Worm (Caenorhabditis elegans): ENCODE measurements around the gene B0238.12.

The B0238.12 gene

ce11 chrV:5275426-5276007, 9.9 kb downstream of the B0238.12 start:
- TF ChIP-seq elt-2 (tag; optimal IDR thresholded peaks at IDR 0.05): no peak
- peak; percentile 23 for TF ChIP-seq ama-1 (optimal IDR thresholded peaks at IDR 0.05)
- peak; percentile 39 for TF ChIP-seq nhr-43 (tag; optimal IDR thresholded peaks at IDR 0.05; ENCODE audit: poor library complexity, severe bottlenecking)

ce11 chrV:5278001-5278400, 12.4 kb downstream of the B0238.12 start, which contains the start of gene B0238.9:
Gene B0238.9 (minus strand): TSS chrV:5278101.
- no peak for TF ChIP-seq unc-39 (tag; optimal IDR thresholded peaks at IDR 0.05)
- no peak for TF ChIP-seq ama-1 (optimal IDR thresholded peaks at IDR 0.05)
- no peak for TF ChIP-seq zag-1 (tag; optimal IDR thresholded peaks at IDR 0.05)
- TF ChIP-seq nhr-43 (tag; optimal IDR thresholded peaks at IDR 0.05; ENCODE audit: poor library complexity, severe bottlenecking): no peak
- TF ChIP-seq nhr-25 (tag; optimal IDR thresholded peaks at IDR 0.05): no peak
- no peak for TF ChIP-seq tbx-2 (tag; optimal IDR thresholded peaks at IDR 0.05)
- TF ChIP-seq mdl-1 (tag; optimal IDR thresholded peaks at IDR 0.05): no peak
- no peak for TF ChIP-seq lin-15B (tag; optimal IDR thresholded peaks at IDR 0.05)
- no peak for TF ChIP-seq elt-1 (tag; optimal IDR thresholded peaks at IDR 0.05)
- no peak for TF ChIP-seq fos-1 (tag; optimal IDR thresholded peaks at IDR 0.05)
- no peak for TF ChIP-seq elt-2 (tag; optimal IDR thresholded peaks at IDR 0.05)
- no peak for TF ChIP-seq nhr-237 (tag; optimal IDR thresholded peaks at IDR 0.05)
- TF ChIP-seq elt-3 (tag; optimal IDR thresholded peaks at IDR 0.05): no peak
- no peak for TF ChIP-seq nfya-1 (tag; optimal IDR thresholded peaks at IDR 0.05; ENCODE audit: insufficient read depth)

ce11 chrV:5284270-5284980, 18.8 kb downstream of the B0238.12 start:
- peak; percentile 67 for TF ChIP-seq lsy-12 (tag; optimal IDR thresholded peaks at IDR 0.05)
- peak; percentile 10 for TF ChIP-seq nhr-43 (tag; optimal IDR thresholded peaks at IDR 0.05; ENCODE audit: poor library complexity, severe bottlenecking)

- TF ChIP-seq hmg-11 (tag; optimal IDR thresholded peaks at IDR 0.05) (no peak), fkh-2 (tag; optimal IDR thresholded peaks at IDR 0.05) (no peak), tbx-2 (tag; optimal IDR thresholded peaks at IDR 0.05) (no peak), lin-15B (tag; optimal IDR thresholded peaks at IDR 0.05) (no peak), ceh-82 (tag; optimal IDR thresholded peaks at IDR 0.05) (no peak), ama-1 (optimal IDR thresholded peaks at IDR 0.05) (no peak)
Measured at ce11 chrV:5287273-5287672, 21.6 kb downstream of the B0238.12 start, which contains the start of gene Y49G5A.1. Gene Y49G5A.1 (minus strand): TSS chrV:5287373.

- TF ChIP-seq mdl-1 (tag; optimal IDR thresholded peaks at IDR 0.05) (no peak), lin-39 (tag; optimal IDR thresholded peaks at IDR 0.05) (no peak), nhr-11 (tag; optimal IDR thresholded peaks at IDR 0.05) (no peak), skn-1 (tag; optimal IDR thresholded peaks at IDR 0.05) (no peak), hmg-11 (tag; optimal IDR thresholded peaks at IDR 0.05) (no peak), ama-1 (optimal IDR thresholded peaks at IDR 0.05) (no peak), zag-1 (tag; optimal IDR thresholded peaks at IDR 0.05) (no peak)
Measured at ce11 chrV:5288676-5289075, 23.0 kb downstream of the B0238.12 start.

ce11 chrV:5295940-5296339, 30.3 kb downstream of the B0238.12 start:
- no peak for TF ChIP-seq nhr-23 (tag; optimal IDR thresholded peaks at IDR 0.05)
- TF ChIP-seq nfya-1 (tag; optimal IDR thresholded peaks at IDR 0.05; ENCODE audit: insufficient read depth): peak; percentile 34
- TF ChIP-seq lin-39 (tag; optimal IDR thresholded peaks at IDR 0.05): peak; percentile 28
- no peak for TF ChIP-seq elt-1 (tag; optimal IDR thresholded peaks at IDR 0.05)
- peak; percentile 30 for TF ChIP-seq egl-5 (tag; optimal IDR thresholded peaks at IDR 0.05)

- TF ChIP-seq nhr-25 (tag; optimal IDR thresholded peaks at IDR 0.05) (no peak), ZK546.5 (tag; optimal IDR thresholded peaks at IDR 0.05) (no peak), nfya-1 (tag; optimal IDR thresholded peaks at IDR 0.05; ENCODE audit: insufficient read depth) (no peak), snpc-4 (tag; optimal IDR thresholded peaks at IDR 0.05) (no peak)
Measured at ce11 chrV:5297740-5298139, 32.1 kb downstream of the B0238.12 start.

- no peak for TF ChIP-seq ceh-82 (tag; optimal IDR thresholded peaks at IDR 0.05)
- no peak for TF ChIP-seq tbx-2 (tag; optimal IDR thresholded peaks at IDR 0.05)
- peak; percentile 13 for TF ChIP-seq pha-4 (tag; optimal IDR thresholded peaks at IDR 0.05)
Measured at ce11 chrV:5301226-5301625, 35.6 kb downstream of the B0238.12 start.
